Worm (Caenorhabditis elegans) whole organism, L1 larva: ENCODE data around the gene nduv-3.

ENCODE experiments used
- C04F5.9 ChIP-seq: sonication (generic microtip); optimal IDR thresholded peaks from 2 replicates; lab custom pipeline; 2016; ENCODE audit warnings: missing genetic modification characterization, missing compliant biosample characterization
- Y116A8C.19 ChIP-seq: sonication (generic microtip); optimal IDR thresholded peaks from 2 replicates; lab custom pipeline; 2016; ENCODE audit warnings: missing compliant biosample characterization, missing genetic modification characterization, borderline replicate concordance
- aha-1 ChIP-seq: fragments of 150-350 bp; optimal IDR thresholded peaks from 2 replicates; lab custom pipeline; 2014; ENCODE audit warnings: missing biosample characterization, missing genetic modification characterization
- alr-1 ChIP-seq: fragments of 200-800 bp; sonication (Bioruptor generic); optimal IDR thresholded peaks from 2 replicates; lab custom pipeline; 2018; ENCODE audit warnings: borderline replicate concordance, mild to moderate bottlenecking, missing genetic modification characterization, missing compliant biosample characterization
- ama-1 ChIP-seq: fragments of 150-350 bp; optimal IDR thresholded peaks from 2 replicates; lab custom pipeline; 2014
- ceh-8 ChIP-seq: fragments of 200-800 bp; sonication (Bioruptor generic); optimal IDR thresholded peaks from 2 replicates; lab custom pipeline; 2018; ENCODE audit warnings: mild to moderate bottlenecking, missing genetic modification characterization, moderate library complexity, missing compliant biosample characterization
- dpl-1 ChIP-seq, 3 experiments: fragments of 150-350 bp in 2 of 3; sonication (generic microtip) in 1 of 3; optimal IDR thresholded peaks; 2 replicates each; lab custom pipeline; 2014 to 2017; ENCODE audit warnings: missing biosample characterization in 3 of 3, missing genetic modification characterization in 3 of 3, missing genetic modification reagents in 3 of 3
- efl-1 ChIP-seq, 4 experiments: fragments of 150-350 bp; optimal IDR thresholded peaks in 3 of 4; peaks in 1 of 4; 1 replicate in 1 of 4; 2 replicates in 3 of 4; lab custom pipeline; 2014; ENCODE audit warnings: missing biosample characterization in 2 of 4, missing genetic modification characterization in 2 of 4, missing genetic modification reagents in 2 of 4
- elt-2 ChIP-seq: sonication (generic microtip); optimal IDR thresholded peaks from 2 replicates; lab custom pipeline; 2016; ENCODE audit warnings: missing genetic modification characterization, mild to moderate bottlenecking, inconsistent platforms, missing compliant biosample characterization, missing genetic modification reagents
- elt-3 ChIP-seq, 6 experiments: fragments of 150-350 bp in 1 of 6; sonication (generic microtip); optimal IDR thresholded peaks; 2 replicates each; lab custom pipeline; 2017 to 2018; ENCODE audit warnings: missing biosample characterization in 6 of 6, missing genetic modification characterization in 6 of 6, inconsistent platforms in 1 of 6
- hlh-17 ChIP-seq: fragments of 200-800 bp; sonication (Bioruptor generic); optimal IDR thresholded peaks from 2 replicates; lab custom pipeline; 2018; ENCODE audit warnings: missing genetic modification characterization, mild to moderate bottlenecking, missing compliant biosample characterization, moderate library complexity, borderline replicate concordance
- isw-1 ChIP-seq: fragments of 200-800 bp; sonication (Bioruptor generic); IDR thresholded peaks from 2 replicates; pipeline ENCODE4 v1.3.6; 2022; ENCODE audit warnings: missing genetic modification characterization, missing compliant biosample characterization
- jun-1 ChIP-seq: fragments of 150-350 bp; optimal IDR thresholded peaks from 2 replicates; lab custom pipeline; 2014; ENCODE audit warnings: missing biosample characterization, missing genetic modification reagents, missing genetic modification characterization
- lin-35 ChIP-seq, 2 experiments: fragments of 150-350 bp; optimal IDR thresholded peaks; 2 replicates each; lab custom pipeline; 2014; ENCODE audit warnings: missing biosample characterization in 2 of 2, missing genetic modification characterization in 2 of 2, missing genetic modification reagents in 2 of 2
- lsy-2 ChIP-seq, 2 experiments: fragments of 150-350 bp; optimal IDR thresholded peaks; 2 replicates each; lab custom pipeline; 2014; ENCODE audit warnings: missing biosample characterization in 2 of 2, missing genetic modification characterization in 2 of 2
- mef-2 ChIP-seq: fragments of 150-350 bp; optimal IDR thresholded peaks from 2 replicates; lab custom pipeline; 2014; ENCODE audit warnings: missing biosample characterization, missing genetic modification characterization
- mep-1 ChIP-seq: fragments of 150-350 bp; optimal IDR thresholded peaks from 2 replicates; lab custom pipeline; 2014; ENCODE audit warnings: missing biosample characterization, missing genetic modification characterization
- nhr-12 ChIP-seq: sonication (generic microtip); optimal IDR thresholded peaks from 2 replicates; lab custom pipeline; 2017; ENCODE audit warnings: missing biosample characterization, missing genetic modification characterization
- nhr-19 ChIP-seq: fragments of 200-800 bp; sonication (Bioruptor generic); conservative IDR thresholded peaks from 2 replicates; pipeline ENCODE4 v1.3.6; 2022; ENCODE audit warnings: missing genetic modification characterization, missing compliant biosample characterization
- nhr-20 ChIP-seq: sonication (generic microtip); optimal IDR thresholded peaks from 2 replicates; lab custom pipeline; 2016; ENCODE audit warnings: mild to moderate bottlenecking, missing genetic modification characterization, missing compliant biosample characterization
- nhr-47 ChIP-seq: sonication (generic microtip); optimal IDR thresholded peaks from 2 replicates; lab custom pipeline; 2016; ENCODE audit warnings: mild to moderate bottlenecking, missing genetic modification characterization, moderate library complexity, missing compliant biosample characterization
- nhr-77 ChIP-seq: fragments of 150-350 bp; optimal IDR thresholded peaks from 2 replicates; lab custom pipeline; 2014; ENCODE audit warnings: missing biosample characterization, missing genetic modification characterization
- nhr-84 ChIP-seq: sonication (generic microtip); optimal IDR thresholded peaks from 2 replicates; lab custom pipeline; 2017; ENCODE audit warnings: missing biosample characterization, missing genetic modification characterization
- nhr-85 ChIP-seq: sonication (generic microtip); peaks from one replicate; lab custom pipeline; 2016; ENCODE audit warnings: missing genetic modification characterization, inconsistent platforms, missing compliant biosample characterization
- nhr-90 ChIP-seq: sonication (generic microtip); optimal IDR thresholded peaks from 2 replicates; lab custom pipeline; 2016; ENCODE audit warnings: mild to moderate bottlenecking, missing genetic modification characterization, missing compliant biosample characterization; ENCODE audit not compliant: poor library complexity
- sup-37 ChIP-seq: fragments of 200-800 bp; sonication (Bioruptor generic); optimal IDR thresholded peaks from 2 replicates; lab custom pipeline; 2018; ENCODE audit warnings: mild to moderate bottlenecking, missing genetic modification characterization, missing compliant biosample characterization
- swsn-7 ChIP-seq: sonication (generic microtip); optimal IDR thresholded peaks from 2 replicates; lab custom pipeline; 2016; ENCODE audit warnings: missing genetic modification characterization, missing compliant biosample characterization
- tbx-2 ChIP-seq: sonication (generic microtip); optimal IDR thresholded peaks from 2 replicates; lab custom pipeline; 2016; ENCODE audit warnings: missing genetic modification characterization, missing compliant biosample characterization
- unc-30 ChIP-seq: sonication (generic microtip); optimal IDR thresholded peaks from 2 replicates; lab custom pipeline; 2017; ENCODE audit warnings: missing biosample characterization, missing genetic modification characterization
- unc-62 ChIP-seq: fragments of 150-350 bp; optimal IDR thresholded peaks from 2 replicates; lab custom pipeline; 2014; ENCODE audit warnings: missing biosample characterization, missing genetic modification reagents, missing genetic modification characterization
- xbp-1 ChIP-seq: sonication (generic microtip); optimal IDR thresholded peaks from 2 replicates; lab custom pipeline; 2016; ENCODE audit warnings: missing genetic modification characterization, missing compliant biosample characterization
- ztf-11 ChIP-seq, 2 experiments: sonication (generic microtip); optimal IDR thresholded peaks; 2 replicates each; lab custom pipeline; 2016 to 2017; ENCODE audit warnings: missing genetic modification characterization in 2 of 2, missing biosample characterization in 1 of 2, missing compliant biosample characterization in 1 of 2
- ztf-4 ChIP-seq: fragments of 150-350 bp; optimal IDR thresholded peaks from 2 replicates; lab custom pipeline; 2014; ENCODE audit warnings: missing biosample characterization, missing genetic modification characterization

nduv-3 gene

ce11 chrIV:2639666-2640273 is 1.3 kb upstream of the nduv-3 start (continued):
- TF ChIP-seq swsn-7 (peak; percentile 43), unc-30 (tag; lab: Kevin White, UChicago) (no peak), Y116A8C.19 (tag; lab: Kevin White, UChicago) (no peak), nhr-19 (GFP tag; lab: Robert Waterston, UW) (peak; percentile 50), nhr-47 (tag; lab: Kevin White, UChicago) (peak; percentile 61), C04F5.9 (tag; lab: Kevin White, UChicago) (no peak), nhr-85 (tag; lab: Kevin White, UChicago) (no peak), ztf-4 (tag; lab: Kevin White, UChicago) (no peak), mef-2 (no peak), tbx-2 (tag; lab: Kevin White, UChicago) (peak; percentile 24), ceh-8 (GFP tag; lab: Kevin White, UChicago) (no peak), ztf-11 (tag; optimal IDR thresholded peaks at IDR 0.05; lab: Kevin White, UChicago) (no peak), mep-1 (tag; lab: Kevin White, UChicago) (peak; percentile 13)
- TF ChIP-seq, all 84 proteins: peak for 19

ce11 chrIV:2642054-2642453 is 944 bp downstream of the nduv-3 start:
- TF ChIP-seq nhr-85 (tag; lab: Kevin White, UChicago): no peak
- TF ChIP-seq dpl-1 (GFP tag; optimal IDR thresholded peaks at IDR 0.05; lab: Kevin White, UChicago): peak in 2 of 3 experiments; percentile 8 to 50
- peak in 1 of 2 experiments; percentile 0 for TF ChIP-seq lsy-2 (tag; optimal IDR thresholded peaks at IDR 0.05; lab: Kevin White, UChicago)
- TF ChIP-seq lin-35 (GFP tag; optimal IDR thresholded peaks at IDR 0.05; lab: Kevin White, UChicago): peak in 1 of 2 experiments; percentile 35
- TF ChIP-seq ztf-11 (tag; optimal IDR thresholded peaks at IDR 0.05; lab: Kevin White, UChicago): no peak
- TF ChIP-seq efl-1 (optimal IDR thresholded peaks at IDR 0.05; lab: Kevin White, UChicago): peak; percentile 4 to 52
- TF ChIP-seq efl-1 (GFP tag; optimal IDR thresholded peaks at IDR 0.05 in 1 of 2; lab: Kevin White, UChicago): peak; percentile 62 to 66

- TF ChIP-seq nhr-20 (tag; lab: Kevin White, UChicago) (no peak), efl-1 (optimal IDR thresholded peaks at IDR 0.05; lab: Kevin White, UChicago) (no peak), efl-1 (GFP tag; optimal IDR thresholded peaks at IDR 0.05 in 1 of 2; lab: Kevin White, UChicago) (peak in 1 of 2 experiments; percentile 3)
These were observed 1.6 kb downstream of the nduv-3 start, which contains the start of gene ric-8 for ce11 chrIV:2642673-2643072. ric-8 (plus strand) TSS chrIV:2642973.

ce11 chrIV:2650031-2650430 is 8.9 kb downstream of the nduv-3 start:
- TF ChIP-seq jun-1 (tag; lab: Kevin White, UChicago): no peak
- TF ChIP-seq sup-37 (GFP tag; lab: Kevin White, UChicago): no peak
- no peak for TF ChIP-seq nhr-12
- no peak for TF ChIP-seq swsn-7
- no peak for TF ChIP-seq elt-3 (tag; optimal IDR thresholded peaks at IDR 0.05; lab: Kevin White, UChicago)
- no peak for TF ChIP-seq nhr-84 (tag; lab: Kevin White, UChicago)
- TF ChIP-seq Y116A8C.19 (tag; lab: Kevin White, UChicago): no peak
- TF ChIP-seq tbx-2 (tag; lab: Kevin White, UChicago): no peak
- no peak for TF ChIP-seq isw-1
- TF ChIP-seq aha-1: no peak
- TF ChIP-seq ama-1 (lab: Kevin White, UChicago): no peak
- no peak for TF ChIP-seq nhr-90 (tag; lab: Kevin White, UChicago)
- TF ChIP-seq xbp-1 (tag; lab: Kevin White, UChicago): no peak
- no peak for TF ChIP-seq nhr-77 (tag; lab: Kevin White, UChicago)
- no peak for TF ChIP-seq alr-1 (tag; lab: Kevin White, UChicago)
- no peak for TF ChIP-seq hlh-17 (GFP tag; lab: Kevin White, UChicago)
- TF ChIP-seq elt-2: no peak
- TF ChIP-seq unc-62: no peak
- TF ChIP-seq ceh-8 (GFP tag; lab: Kevin White, UChicago): no peak
